Fruit fly (Drosophila melanogaster) whole organism, wandering third instar larva: ENCODE results near the gene SecS.

Experiments used
- CG9705 ChIP-seq: fragments of 200-800 bp; sonication (Bioruptor generic); optimal IDR thresholded peaks from 2 replicates; lab custom pipeline; 2018; ENCODE audit warnings: missing biosample characterization, mild to moderate bottlenecking, missing genetic modification characterization
- Dfd ChIP-seq: fragments of >200 bp; optimal IDR thresholded peaks from 2 replicates; lab custom pipeline; 2017; ENCODE audit warnings: missing biosample characterization, missing genetic modification characterization
- Hr83 ChIP-seq: fragments of 200-300 bp; sonication (Bioruptor generic); optimal IDR thresholded peaks from 2 replicates; lab custom pipeline; 2016; ENCODE audit warnings: missing biosample characterization, mild to moderate bottlenecking, missing genetic modification characterization, moderate library complexity; ENCODE audit not compliant: poor library complexity, severe bottlenecking
- dsf ChIP-seq: sonication (Bioruptor generic); optimal IDR thresholded peaks from 2 replicates; lab custom pipeline; 2016; ENCODE audit warnings: missing biosample characterization, missing genetic modification characterization, borderline replicate concordance
- fru ChIP-seq: fragments of 200-800 bp; sonication (Bioruptor generic); optimal IDR thresholded peaks from 3 replicates; lab custom pipeline; 2016; ENCODE audit warnings: missing biosample characterization, mild to moderate bottlenecking, missing genetic modification characterization
- pan ChIP-seq: fragments of >200 bp; optimal IDR thresholded peaks from 2 replicates; lab custom pipeline; 2017
- psq ChIP-seq: fragments of 200-800 bp; sonication (Bioruptor generic); optimal IDR thresholded peaks from 3 replicates; lab custom pipeline; 2017; ENCODE audit warnings: missing biosample characterization, mild to moderate bottlenecking, missing genetic modification characterization, moderate library complexity
- usp ChIP-seq: fragments of >200 bp; optimal IDR thresholded peaks from 2 replicates; lab custom pipeline; 2017; ENCODE audit warnings: missing biosample characterization, missing genetic modification characterization
- woc ChIP-seq: sonication (Bioruptor generic); optimal IDR thresholded peaks from 2 replicates; lab custom pipeline; 2016; ENCODE audit warnings: missing biosample characterization, mild to moderate bottlenecking, missing genetic modification characterization

DNA sequence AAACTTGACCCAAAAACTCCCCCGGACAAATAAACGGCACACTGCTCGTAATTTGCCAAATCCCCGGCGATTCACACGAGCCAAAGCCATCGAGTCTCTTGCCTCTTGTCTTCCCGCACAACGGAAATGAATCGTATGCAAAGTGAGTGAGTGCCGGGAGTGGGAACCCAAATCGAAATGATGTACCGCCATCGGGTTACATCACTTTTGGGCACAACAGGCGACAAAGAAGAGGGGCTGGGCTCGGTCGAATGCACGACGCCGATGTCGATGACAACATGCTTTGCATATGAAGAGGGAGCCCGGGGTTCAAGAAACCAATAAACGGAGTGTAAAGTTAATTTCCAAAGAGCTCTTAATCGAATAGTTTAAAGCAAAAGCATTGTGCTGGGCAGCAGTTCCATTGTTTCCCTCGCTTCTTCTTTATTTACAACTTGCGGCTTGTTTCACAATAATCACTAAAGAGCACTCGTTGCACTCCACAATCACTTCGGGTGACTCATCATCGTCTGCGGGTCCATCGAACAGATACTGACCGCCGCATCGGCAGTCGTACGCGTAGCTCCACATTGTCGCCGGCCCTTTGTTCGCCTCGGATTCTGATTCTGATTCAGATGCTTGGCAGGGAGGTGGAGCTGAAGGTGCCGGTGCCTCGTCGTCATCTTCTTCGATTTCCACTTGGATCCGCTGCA lies 20.6 kb downstream of the SecS start:
- TF ChIP-seq Hr83 (no peak), CG9705 (no peak), fru (GFP tag; lab: Kevin White, UChicago) (no peak), usp (no peak), dsf (no peak), pan (lab: Kevin White, UChicago) (no peak), Dfd (no peak), psq (GFP tag; lab: Kevin White, UChicago) (no peak), woc (GFP tag; lab: Kevin White, UChicago) (no peak)
